Worm (Caenorhabditis elegans): ENCODE measurements around the gene mlc-3.

DNA sequence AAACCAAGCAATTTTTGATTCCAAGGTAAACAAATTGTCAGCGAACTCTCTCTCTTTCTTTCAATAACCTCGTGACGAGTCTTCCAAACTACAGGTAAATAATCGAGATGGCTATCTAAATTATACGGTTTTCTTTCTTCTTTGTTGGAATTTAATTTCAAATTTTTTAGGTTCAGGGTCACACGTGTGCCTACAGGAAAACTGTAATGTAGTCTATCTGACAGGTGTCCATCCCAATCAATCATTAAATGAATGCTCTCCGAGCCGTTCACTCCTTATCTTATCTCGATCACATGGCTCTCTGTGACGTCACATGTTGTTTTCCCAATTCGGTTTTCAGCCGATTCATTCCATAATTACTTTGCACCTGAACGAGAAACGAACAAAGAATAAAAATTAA, 11.7 kb upstream of the mlc-3 start:
- TF ChIP-seq zag-1 (tag; optimal IDR thresholded peaks at IDR 0.05) (no peak), ztf-1 (GFP tag; conservative IDR thresholded peaks at IDR 0.05) (no peak), blmp-1 (tag; optimal IDR thresholded peaks at IDR 0.05; ENCODE audit: insufficient read depth) (no peak)
